Fruit fly (Drosophila melanogaster): ENCODE measurements around the gene pn.
A peak's percentile ranks its signal among the peaks of the same experiment; 100 is the strongest.

Gene pn

dm6 chrX:2145690-2146470 is 35.1 kb upstream of the pn start:
- TF ChIP-seq Dll (GFP tag; IDR thresholded peaks at IDR 0.05; ENCODE audit: partially characterized antibody) (peak; percentile 90), jing (GFP tag; optimal IDR thresholded peaks at IDR 0.05) (peak; percentile 0), CG18262 (tag; optimal IDR thresholded peaks at IDR 0.05) (peak; percentile 37), fd3F (GFP tag; optimal IDR thresholded peaks at IDR 0.05) (peak; percentile 18), CG12744 (GFP tag; optimal IDR thresholded peaks at IDR 0.05) (no peak), wdn (GFP tag; IDR thresholded peaks at IDR 0.05) (0 out of 2 replicates have a peak, but pooled peaks have one; percentile 20), tap (tag; optimal IDR thresholded peaks at IDR 0.05) (no peak), chm (GFP tag; IDR thresholded peaks at IDR 0.05) (no peak), sna (GFP tag; IDR thresholded peaks at IDR 0.05; ENCODE audit: partially characterized antibody) (peak; percentile 75), ssp (GFP tag; IDR thresholded peaks at IDR 0.05) (peak; percentile 31; the same call in 1 of the 2 replicates), grau (tag; optimal IDR thresholded peaks at IDR 0.05) (peak; percentile 49), CG7745 (tag; optimal IDR thresholded peaks at IDR 0.05) (no peak), MBD-R2 (GFP tag; IDR thresholded peaks at IDR 0.05) (no peak; the same call in none of the 2 replicates), CG11247 (GFP tag; IDR thresholded peaks at IDR 0.05) (0 out of 2 replicates have a peak, but pooled peaks have one; percentile 6), jigr1 (GFP tag; IDR thresholded peaks at IDR 0.05) (no peak), CG10543 (GFP tag; optimal IDR thresholded peaks at IDR 0.05) (peak; percentile 77), mirr (GFP tag; optimal IDR thresholded peaks at IDR 0.05) (peak; percentile 23), Hey (tag; optimal IDR thresholded peaks at IDR 0.05) (no peak), grn (GFP tag; optimal IDR thresholded peaks at IDR 0.05) (peak; percentile 7), slp2 (GFP tag; optimal IDR thresholded peaks at IDR 0.05) (no peak), NK7.1 (GFP tag; optimal IDR thresholded peaks at IDR 0.05) (no peak), ara (GFP tag; IDR thresholded peaks at IDR 0.05) (no peak; the same call in 1 of the 2 replicates), kni (GFP tag; optimal IDR thresholded peaks at IDR 0.05) (peak; percentile 55), CG8359 (GFP tag; optimal IDR thresholded peaks at IDR 0.05; ENCODE audit: borderline replicate concordance) (no peak), CG7963 (GFP tag; IDR thresholded peaks at IDR 0.05; ENCODE audit: partially characterized antibody) (0 out of 3 replicates have a peak, but pooled peaks have one; percentile 45), Awh (GFP tag; IDR thresholded peaks at IDR 0.05) (no peak), CG12071 (GFP tag; optimal IDR thresholded peaks at IDR 0.05) (no peak), CG7372 (GFP tag; IDR thresholded peaks at IDR 0.05) (peak; percentile 40; the same call in 1 of the 2 replicates), sens (GFP tag) (peak; percentile 81), unpg (GFP tag; optimal IDR thresholded peaks at IDR 0.05) (peak; percentile 22), CG30431 (GFP tag; optimal IDR thresholded peaks at IDR 0.05) (peak; percentile 16), HHEX (GFP tag; optimal IDR thresholded peaks at IDR 0.05) (peak; percentile 2), cato (GFP tag; optimal IDR thresholded peaks at IDR 0.05; ENCODE audit: borderline replicate concordance) (no peak), bbx (GFP tag; IDR thresholded peaks at IDR 0.05; ENCODE audit: partially characterized antibody) (peak; percentile 62), yki (optimal IDR thresholded peaks at IDR 0.05) (no peak), br (optimal IDR thresholded peaks at IDR 0.05) (no peak), fu2 (GFP tag; optimal IDR thresholded peaks at IDR 0.05) (peak; percentile 30), tll (GFP tag; optimal IDR thresholded peaks at IDR 0.05) (peak; percentile 47 to 62), Opbp (GFP tag; IDR thresholded peaks at IDR 0.05; ENCODE audit: partially characterized antibody) (0 out of 3 replicates have a peak, but pooled peaks have one; percentile 22), CG7556 (GFP tag; optimal IDR thresholded peaks at IDR 0.05) (peak; percentile 50), CG16815 (GFP tag; optimal IDR thresholded peaks at IDR 0.05) (peak; percentile 11), CG34224 (GFP tag; IDR thresholded peaks at IDR 0.05; ENCODE audit: partially characterized antibody) (peak; percentile 71; the same call in 2 of the 3 replicates), mam (GFP tag; optimal IDR thresholded peaks at IDR 0.05) (peak; percentile 31), HLH54F (GFP tag; optimal IDR thresholded peaks at IDR 0.05) (peak; percentile 6), CG3281 (GFP tag; optimal IDR thresholded peaks at IDR 0.05) (peak; percentile 3), Aef1 (GFP tag; IDR thresholded peaks at IDR 0.05) (peak; percentile 46; the same call in 1 of the 3 replicates), pum (GFP tag; optimal IDR thresholded peaks at IDR 0.05) (peak; percentile 23), CG2678 (tag; optimal IDR thresholded peaks at IDR 0.05) (peak; percentile 60)
